Fruit fly (Drosophila melanogaster) whole organism: Measurements from ENCODE around the gene Klf15.

ENCODE experiments used
- CG8478 ChIP-seq: fragments of >200 bp; optimal IDR thresholded peaks from 2 replicates; lab custom pipeline; 2018; ENCODE audit warnings: inconsistent platforms
- Dll ChIP-seq: fragments of >200 bp; optimal IDR thresholded peaks from 2 replicates; lab custom pipeline; 2017
- EcR ChIP-seq, 2 experiments: fragments of >200 bp; optimal IDR thresholded peaks; 2 replicates each; lab custom pipeline; 2017; ENCODE audit warnings: missing biosample characterization in 2 of 2, missing genetic modification characterization in 2 of 2, missing genetic modification reagents in 2 of 2
- pan ChIP-seq: fragments of >200 bp; optimal IDR thresholded peaks from 2 replicates; lab custom pipeline; 2017
- psq ChIP-seq: fragments of >200 bp; optimal IDR thresholded peaks from 2 replicates; lab custom pipeline; 2017
- usp ChIP-seq: fragments of >200 bp; optimal IDR thresholded peaks from 2 replicates; lab custom pipeline; 2017; ENCODE audit warnings: missing biosample characterization, missing genetic modification characterization, mixed read lengths

Klf15 gene

dm6 chrX:4771488-4771887 lies at the start of gene Klf15:
Klf15 (minus strand) TSS chrX:4771588.
- TF ChIP-seq EcR (GFP tag; optimal IDR thresholded peaks at IDR 0.05; lab: Kevin White, UChicago) = no peak
- TF ChIP-seq psq (lab: Kevin White, UChicago) = no peak
- no peak for TF ChIP-seq Dll (lab: Kevin White, UChicago)
- no peak for TF ChIP-seq CG8478 (lab: Kevin White, UChicago)
- TF ChIP-seq pan = no peak
- TF ChIP-seq usp = no peak

- TF ChIP-seq usp (no peak), pan (no peak), EcR (GFP tag; optimal IDR thresholded peaks at IDR 0.05; lab: Kevin White, UChicago) (no peak), CG8478 (lab: Kevin White, UChicago) (no peak), psq (lab: Kevin White, UChicago) (no peak), Dll (lab: Kevin White, UChicago) (no peak)
These were observed 36.4 kb upstream of the Klf15 start for dm6 chrX:4807826-4808225.

- no peak for TF ChIP-seq pan
- no peak for TF ChIP-seq psq (lab: Kevin White, UChicago)
- TF ChIP-seq usp = no peak
- TF ChIP-seq CG8478 (lab: Kevin White, UChicago) = no peak
- TF ChIP-seq Dll (lab: Kevin White, UChicago) = no peak
These were observed 33.4 kb upstream of the Klf15 start, which contains the start of gene CG2861 for dm6 chrX:4804762-4805161. CG2861 (minus strand) TSS chrX:4804862.

- TF ChIP-seq Dll (lab: Kevin White, UChicago) (no peak), psq (lab: Kevin White, UChicago) (no peak), pan (no peak), EcR (GFP tag; optimal IDR thresholded peaks at IDR 0.05; lab: Kevin White, UChicago) (no peak), usp (no peak), CG8478 (lab: Kevin White, UChicago) (no peak)
These were observed 12.4 kb upstream of the Klf15 start, which contains the start of gene CG6978 for dm6 chrX:4783775-4784174. CG6978 (plus strand) TSS chrX:4784075.

dm6 chrX:4782689-4783088 lies 11.3 kb upstream of the Klf15 start, which contains the start of gene CG15471:
CG15471 (minus strand) TSS chrX:4782789.
- TF ChIP-seq pan (no peak), Dll (lab: Kevin White, UChicago) (no peak), psq (lab: Kevin White, UChicago) (no peak), usp (no peak), CG8478 (lab: Kevin White, UChicago) (no peak), EcR (GFP tag; optimal IDR thresholded peaks at IDR 0.05; lab: Kevin White, UChicago) (no peak)

- TF ChIP-seq EcR (GFP tag; optimal IDR thresholded peaks at IDR 0.05; lab: Kevin White, UChicago) = no peak
- no peak for TF ChIP-seq CG8478 (lab: Kevin White, UChicago)
- TF ChIP-seq pan = no peak
- no peak for TF ChIP-seq usp
- TF ChIP-seq Dll (lab: Kevin White, UChicago) = no peak
These were observed 5.9 kb upstream of the Klf15 start, which contains the start of gene CG2871 for dm6 chrX:4777275-4777674. CG2871 (minus strand) TSS chrX:4777375.

dm6 chrX:4770037-4770436 lies 1.4 kb downstream of the Klf15 start, which contains the start of gene CG15472:
CG15472 (minus strand) TSS chrX:4770137.
- TF ChIP-seq EcR (GFP tag; optimal IDR thresholded peaks at IDR 0.05; lab: Kevin White, UChicago) = no peak
- TF ChIP-seq usp = no peak
- no peak for TF ChIP-seq pan
- no peak for TF ChIP-seq Dll (lab: Kevin White, UChicago)
- no peak for TF ChIP-seq CG8478 (lab: Kevin White, UChicago)
- no peak for TF ChIP-seq psq (lab: Kevin White, UChicago)

- TF ChIP-seq EcR (GFP tag; optimal IDR thresholded peaks at IDR 0.05; lab: Kevin White, UChicago) (no peak), usp (no peak), psq (lab: Kevin White, UChicago) (no peak), CG8478 (lab: Kevin White, UChicago) (no peak), pan (no peak), Dll (lab: Kevin White, UChicago) (no peak)
These were observed 9.1 kb downstream of the Klf15 start for dm6 chrX:4762267-4762666.
